ENCODE assay signal across 1 fruit fly cellular context in genomic region chr3R:15145491-15145890, dm6.
A peak's percentile ranks its signal among the peaks of the same experiment; 100 is the strongest.
TF ChIP-seq lines count a peak whose summit lies in the region.

No protein-coding gene starts in this region.

TF ChIP-seq in whole organism, embryonic, 481 proteins besides CTCF, POLR2A, EP300 and RAD21 (continued from another document and continues in another):
- TF ChIP-seq Optix (GFP tag; IDR thresholded peaks at IDR 0.05; lab: Robert Waterston, UW) (peak; percentile 55; the same call in 1 of the 3 replicates), onecut (GFP tag; IDR thresholded peaks at IDR 0.05; lab: Robert Waterston, UW) (peak; percentile 44), Pdp1 (GFP tag; optimal IDR thresholded peaks at IDR 0.05; lab: Kevin White, UChicago) (peak; percentile 15 to 97), Scr (GFP tag; IDR thresholded peaks at IDR 0.05; lab: Robert Waterston, UW; ENCODE audit: partially characterized antibody) (no peak), disco-r (GFP tag; optimal IDR thresholded peaks at IDR 0.05; lab: Kevin White, UChicago) (no peak), CG2202 (tag; optimal IDR thresholded peaks at IDR 0.05; lab: Kevin White, UChicago) (no peak), CG4820 (GFP tag; optimal IDR thresholded peaks at IDR 0.05; lab: Kevin White, UChicago) (no peak), CG3163 (GFP tag; optimal IDR thresholded peaks at IDR 0.05; lab: Kevin White, UChicago) (no peak), CrebB (tag; optimal IDR thresholded peaks at IDR 0.05; lab: Kevin White, UChicago) (peak; percentile 27), esg (GFP tag; conservative IDR thresholded peaks at IDR 0.05; lab: Robert Waterston, UW) (peak; percentile 24; the same call in 1 of the 2 replicates), CG4617 (GFP tag; optimal IDR thresholded peaks at IDR 0.05; lab: Kevin White, UChicago; ENCODE audit: borderline replicate concordance) (no peak), Hr51 (GFP tag; optimal IDR thresholded peaks at IDR 0.05; lab: Kevin White, UChicago) (peak; percentile 16 to 57), zen (tag; optimal IDR thresholded peaks at IDR 0.05; lab: Kevin White, UChicago) (no peak), CG14860 (GFP tag; IDR thresholded peaks at IDR 0.05; lab: Robert Waterston, UW; ENCODE audit: partially characterized antibody) (no peak), Mrtf (GFP tag; IDR thresholded peaks at IDR 0.05; lab: Robert Waterston, UW) (0 out of 3 replicates have a peak, but pooled peaks have one; percentile 59), CG7928 (GFP tag; optimal IDR thresholded peaks at IDR 0.05; lab: Kevin White, UChicago) (no peak), cad (GFP tag; optimal IDR thresholded peaks at IDR 0.05; lab: Kevin White, UChicago) (no peak), jing (GFP tag; optimal IDR thresholded peaks at IDR 0.05; lab: Kevin White, UChicago) (no peak), Hr3 (GFP tag; optimal IDR thresholded peaks at IDR 0.05; lab: Kevin White, UChicago) (peak; percentile 20), CG12155 (GFP tag; optimal IDR thresholded peaks at IDR 0.05; lab: Kevin White, UChicago) (peak; percentile 30), CG3281 (GFP tag; optimal IDR thresholded peaks at IDR 0.05; lab: Kevin White, UChicago) (peak; percentile 17), rib (GFP tag; IDR thresholded peaks at IDR 0.05; lab: Robert Waterston, UW) (no peak), CG4424 (GFP tag; optimal IDR thresholded peaks at IDR 0.05; lab: Kevin White, UChicago) (peak; percentile 51), CG12299 (tag; optimal IDR thresholded peaks at IDR 0.05; lab: Kevin White, UChicago) (no peak), CG17612 (GFP tag; IDR thresholded peaks at IDR 0.05; lab: Robert Waterston, UW) (no peak), dysf (GFP tag; IDR thresholded peaks at IDR 0.05; lab: Robert Waterston, UW) (peak; percentile 79), Ptx1 (GFP tag; IDR thresholded peaks at IDR 0.05; lab: Robert Waterston, UW) (peak; percentile 69), Aef1 (GFP tag; IDR thresholded peaks at IDR 0.05; lab: Robert Waterston, UW) (peak; percentile 29; the same call in 2 of the 3 replicates), pzg (GFP tag; optimal IDR thresholded peaks at IDR 0.05; lab: Kevin White, UChicago) (no peak), luna (GFP tag; optimal IDR thresholded peaks at IDR 0.05; lab: Kevin White, UChicago) (no peak), BEAF-32 (GFP tag; optimal IDR thresholded peaks at IDR 0.05; lab: Kevin White, UChicago) (no peak), CG4730 (GFP tag; IDR thresholded peaks at IDR 0.05; lab: Robert Waterston, UW) (peak; percentile 48; the same call in 1 of the 2 replicates), CG10462 (GFP tag; optimal IDR thresholded peaks at IDR 0.05; lab: Kevin White, UChicago) (no peak), row (GFP tag; IDR thresholded peaks at IDR 0.05; lab: Robert Waterston, UW) (peak; percentile 82), lov (optimal IDR thresholded peaks at IDR 0.05; lab: Kevin White, UChicago) (no peak), lov (GFP tag; IDR thresholded peaks at IDR 0.05; lab: Robert Waterston, UW) (no peak), dpn (GFP tag; optimal IDR thresholded peaks at IDR 0.05; lab: Kevin White, UChicago) (peak; percentile 25 to 45), Fer1 (GFP tag; optimal IDR thresholded peaks at IDR 0.05; lab: Kevin White, UChicago) (peak; percentile 17), psq (GFP tag; optimal IDR thresholded peaks at IDR 0.05; lab: Kevin White, UChicago) (no peak), Atf3 (GFP tag; optimal IDR thresholded peaks at IDR 0.05; lab: Kevin White, UChicago) (no peak), CG13296 (GFP tag; optimal IDR thresholded peaks at IDR 0.05; lab: Kevin White, UChicago) (peak; percentile 10), HLH54F (GFP tag; optimal IDR thresholded peaks at IDR 0.05; lab: Kevin White, UChicago) (no peak), al (GFP tag; IDR thresholded peaks at IDR 0.05; lab: Robert Waterston, UW) (no peak), CG9797 (GFP tag; optimal IDR thresholded peaks at IDR 0.05; lab: Kevin White, UChicago) (no peak), gem (tag; optimal IDR thresholded peaks at IDR 0.05; lab: Kevin White, UChicago) (peak; percentile 69), chif (GFP tag; optimal IDR thresholded peaks at IDR 0.05; lab: Kevin White, UChicago) (peak in 1 of 2 experiments; percentile 9), CG11504 (tag; optimal IDR thresholded peaks at IDR 0.05; lab: Kevin White, UChicago) (peak; percentile 62), dati (GFP tag; IDR thresholded peaks at IDR 0.05; lab: Robert Waterston, UW) (0 out of 2 replicates have a peak, but pooled peaks have one; percentile 4), CG12071 (GFP tag; optimal IDR thresholded peaks at IDR 0.05; lab: Kevin White, UChicago) (peak; percentile 9), CG11696 (GFP tag; IDR thresholded peaks at IDR 0.05; lab: Robert Waterston, UW) (peak; percentile 27; the same call in 1 of the 2 replicates), emc (GFP tag; optimal IDR thresholded peaks at IDR 0.05; lab: Kevin White, UChicago) (no peak), Sin3A (optimal IDR thresholded peaks at IDR 0.05; lab: Kevin White, UChicago) (no peak), Sry-β (GFP tag; optimal IDR thresholded peaks at IDR 0.05; lab: Kevin White, UChicago) (no peak), jigr1 (GFP tag; IDR thresholded peaks at IDR 0.05; lab: Robert Waterston, UW) (no peak), CG18619 (GFP tag; optimal IDR thresholded peaks at IDR 0.05; lab: Kevin White, UChicago) (no peak), Camta (GFP tag; optimal IDR thresholded peaks at IDR 0.05; lab: Kevin White, UChicago) (peak; percentile 42), ken (GFP tag; IDR thresholded peaks at IDR 0.05; lab: Robert Waterston, UW) (no peak), B-H2 (GFP tag; optimal IDR thresholded peaks at IDR 0.05; lab: Kevin White, UChicago) (no peak), bab2 (GFP tag; optimal IDR thresholded peaks at IDR 0.05; lab: Kevin White, UChicago) (peak; percentile 12), CG2199 (GFP tag; IDR thresholded peaks at IDR 0.05; lab: Robert Waterston, UW) (no peak), scrt (GFP tag; optimal IDR thresholded peaks at IDR 0.05; lab: Kevin White, UChicago) (no peak), Hr78 (GFP tag; optimal IDR thresholded peaks at IDR 0.05; lab: Kevin White, UChicago) (peak in 1 of 2 experiments; percentile 47), CG14710 (tag; optimal IDR thresholded peaks at IDR 0.05; lab: Kevin White, UChicago) (no peak), D19A (tag; optimal IDR thresholded peaks at IDR 0.05; lab: Kevin White, UChicago) (peak; percentile 14), Blimp-1 (GFP tag; optimal IDR thresholded peaks at IDR 0.05; lab: Kevin White, UChicago) (peak; percentile 51), ap (GFP tag; IDR thresholded peaks at IDR 0.05; lab: Robert Waterston, UW) (peak; percentile 29; the same call in 1 of the 2 replicates), Drgx (GFP tag; IDR thresholded peaks at IDR 0.05; lab: Robert Waterston, UW) (peak; percentile 78), NFAT (GFP tag; IDR thresholded peaks at IDR 0.05; lab: Robert Waterston, UW) (no peak), Hey (tag; optimal IDR thresholded peaks at IDR 0.05; lab: Kevin White, UChicago) (no peak), CG13287 (GFP tag; IDR thresholded peaks at IDR 0.05; lab: Robert Waterston, UW; ENCODE audit: partially characterized antibody) (no peak), NC2α (GFP tag; optimal IDR thresholded peaks at IDR 0.05; lab: Kevin White, UChicago) (no peak), CG9727 (GFP tag; optimal IDR thresholded peaks at IDR 0.05; lab: Kevin White, UChicago) (peak; percentile 46), cato (GFP tag; optimal IDR thresholded peaks at IDR 0.05; lab: Kevin White, UChicago; ENCODE audit: borderline replicate concordance) (no peak), ftz-f1 (GFP tag; optimal IDR thresholded peaks at IDR 0.05; lab: Kevin White, UChicago) (peak; percentile 20), Myb (GFP tag; optimal IDR thresholded peaks at IDR 0.05; lab: Kevin White, UChicago) (no peak), tna (GFP tag; IDR thresholded peaks at IDR 0.05; lab: Robert Waterston, UW; ENCODE audit: partially characterized antibody) (no peak), CG9817 (tag; optimal IDR thresholded peaks at IDR 0.05; lab: Kevin White, UChicago) (peak; percentile 24), tx (GFP tag; optimal IDR thresholded peaks at IDR 0.05; lab: Kevin White, UChicago) (no peak), ERR (GFP tag; optimal IDR thresholded peaks at IDR 0.05; lab: Kevin White, UChicago) (no peak), CG17829 (tag; optimal IDR thresholded peaks at IDR 0.05; lab: Kevin White, UChicago) (peak; percentile 68), CG7556 (GFP tag; optimal IDR thresholded peaks at IDR 0.05; lab: Kevin White, UChicago) (peak; percentile 37), Hsf (GFP tag; optimal IDR thresholded peaks at IDR 0.05; lab: Kevin White, UChicago) (peak; percentile 29), fd102C (GFP tag; optimal IDR thresholded peaks at IDR 0.05; lab: Kevin White, UChicago) (no peak), yki (optimal IDR thresholded peaks at IDR 0.05; lab: Kevin White, UChicago) (no peak), gcm (GFP tag; optimal IDR thresholded peaks at IDR 0.05; lab: Kevin White, UChicago) (peak; percentile 47), CG14965 (GFP tag; optimal IDR thresholded peaks at IDR 0.05; lab: Kevin White, UChicago; ENCODE audit: borderline replicate concordance) (no peak), tup (GFP tag; optimal IDR thresholded peaks at IDR 0.05; lab: Kevin White, UChicago) (no peak), CG12744 (GFP tag; optimal IDR thresholded peaks at IDR 0.05; lab: Kevin White, UChicago) (no peak), pfk (GFP tag; optimal IDR thresholded peaks at IDR 0.05; lab: Kevin White, UChicago) (no peak), shn (GFP tag; optimal IDR thresholded peaks at IDR 0.05; lab: Kevin White, UChicago) (no peak), CG17568 (GFP tag; optimal IDR thresholded peaks at IDR 0.05; lab: Kevin White, UChicago) (no peak), H2.0 (GFP tag; IDR thresholded peaks at IDR 0.05; lab: Robert Waterston, UW) (peak; percentile 48; the same call in 1 of the 2 replicates), Meics (GFP tag; optimal IDR thresholded peaks at IDR 0.05; lab: Kevin White, UChicago) (peak; percentile 57), cwo (GFP tag; optimal IDR thresholded peaks at IDR 0.05; lab: Kevin White, UChicago) (peak; percentile 26), Xrp1 (GFP tag; IDR thresholded peaks at IDR 0.05; lab: Robert Waterston, UW) (peak; percentile 78), CG18764 (GFP tag; optimal IDR thresholded peaks at IDR 0.05; lab: Kevin White, UChicago) (no peak), CG10147 (GFP tag; optimal IDR thresholded peaks at IDR 0.05; lab: Kevin White, UChicago) (no peak), az2 (GFP tag; optimal IDR thresholded peaks at IDR 0.05; lab: Kevin White, UChicago) (peak; percentile 11), CG11398 (GFP tag; optimal IDR thresholded peaks at IDR 0.05; lab: Kevin White, UChicago) (no peak), CG34224 (GFP tag; IDR thresholded peaks at IDR 0.05; lab: Robert Waterston, UW; ENCODE audit: partially characterized antibody) (no peak), CG17359 (tag; optimal IDR thresholded peaks at IDR 0.05; lab: Kevin White, UChicago) (peak; percentile 47), CG12236 (GFP tag; optimal IDR thresholded peaks at IDR 0.05; lab: Kevin White, UChicago) (no peak), E2f2 (GFP tag; IDR thresholded peaks at IDR 0.05; lab: Robert Waterston, UW) (peak; percentile 45), pho (GFP tag; optimal IDR thresholded peaks at IDR 0.05; lab: Kevin White, UChicago) (no peak), HHEX (GFP tag; optimal IDR thresholded peaks at IDR 0.05; lab: Kevin White, UChicago) (peak; percentile 27), bbx (GFP tag; IDR thresholded peaks at IDR 0.05; lab: Robert Waterston, UW; ENCODE audit: partially characterized antibody) (no peak), CG30431 (GFP tag; optimal IDR thresholded peaks at IDR 0.05; lab: Kevin White, UChicago) (no peak), CG12659 (GFP tag; optimal IDR thresholded peaks at IDR 0.05; lab: Kevin White, UChicago) (peak; percentile 34), cas (GFP tag; IDR thresholded peaks at IDR 0.05; lab: Robert Waterston, UW) (0 out of 2 replicates have a peak, but pooled peaks have one; percentile 11), CG34422 (GFP tag; IDR thresholded peaks at IDR 0.05; lab: Robert Waterston, UW) (peak; percentile 65; the same call in 2 of the 3 replicates), Ada2b (GFP tag; IDR thresholded peaks at IDR 0.05; lab: Robert Waterston, UW) (peak; percentile 59), CG9932 (GFP tag; IDR thresholded peaks at IDR 0.05; lab: Robert Waterston, UW) (0 out of 2 replicates have a peak, but pooled peaks have one; percentile 14), Hand (GFP tag; optimal IDR thresholded peaks at IDR 0.05; lab: Kevin White, UChicago) (no peak), CG10565 (GFP tag; optimal IDR thresholded peaks at IDR 0.05; lab: Kevin White, UChicago) (no peak), HmgZ (tag; optimal IDR thresholded peaks at IDR 0.05; lab: Kevin White, UChicago) (peak; percentile 5), ranshi (GFP tag; IDR thresholded peaks at IDR 0.05; lab: Robert Waterston, UW) (0 out of 2 replicates have a peak, but pooled peaks have one; percentile 12), CG7357 (GFP tag; IDR thresholded peaks at IDR 0.05; lab: Robert Waterston, UW) (0 out of 3 replicates have a peak, but pooled peaks have one; percentile 23), CG11560 (tag; IDR thresholded peaks at IDR 0.05; lab: Robert Waterston, UW) (0 out of 3 replicates have a peak, but pooled peaks have one; percentile 44), CG1529 (GFP tag; optimal IDR thresholded peaks at IDR 0.05; lab: Kevin White, UChicago) (no peak), CG3065 (GFP tag; optimal IDR thresholded peaks at IDR 0.05; lab: Kevin White, UChicago) (no peak), dmrt11E (tag; optimal IDR thresholded peaks at IDR 0.05; lab: Kevin White, UChicago) (peak; percentile 52), wor (GFP tag; IDR thresholded peaks at IDR 0.05; lab: Robert Waterston, UW) (no peak), nom (GFP tag; optimal IDR thresholded peaks at IDR 0.05; lab: Kevin White, UChicago) (no peak), phol (tag; optimal IDR thresholded peaks at IDR 0.05; lab: Kevin White, UChicago) (peak; percentile 59), CG11456 (GFP tag; IDR thresholded peaks at IDR 0.05; lab: Robert Waterston, UW) (no peak), twi (tag; optimal IDR thresholded peaks at IDR 0.05; lab: Kevin White, UChicago) (no peak), CG14050 (GFP tag; IDR thresholded peaks at IDR 0.05; lab: Robert Waterston, UW) (peak; percentile 51; the same call in 1 of the 3 replicates), CG10274 (GFP tag; optimal IDR thresholded peaks at IDR 0.05; lab: Kevin White, UChicago) (no peak), Bteb2 (GFP tag; optimal IDR thresholded peaks at IDR 0.05; lab: Kevin White, UChicago) (no peak), sqz (GFP tag; optimal IDR thresholded peaks at IDR 0.05; lab: Kevin White, UChicago) (no peak), CG15269 (tag; optimal IDR thresholded peaks at IDR 0.05; lab: Kevin White, UChicago) (peak; percentile 55)
